Worm (Caenorhabditis elegans) whole organism, dauer: ENCODE measurements around the gene chtb-3.

Source experiments
- unc-62 ChIP-seq: sonication (generic microtip); optimal IDR thresholded peaks from 2 replicates; lab custom pipeline; 2017; ENCODE audit warnings: missing biosample characterization, missing genetic modification reagents, missing genetic modification characterization

chtb-3 gene

ce11 chrX:6331409-6331808 is 12.0 kb upstream of the chtb-3 start, which contains the start of gene col-170:
Gene col-170 (plus strand): TSS chrX:6331709.
- TF ChIP-seq unc-62, result no peak

- TF ChIP-seq unc-62, result no peak
Observed at ce11 chrX:6328860-6329259, 9.4 kb upstream of the chtb-3 start, which contains the start of gene col-169. Gene col-169 (plus strand): TSS chrX:6329160.

DNA sequence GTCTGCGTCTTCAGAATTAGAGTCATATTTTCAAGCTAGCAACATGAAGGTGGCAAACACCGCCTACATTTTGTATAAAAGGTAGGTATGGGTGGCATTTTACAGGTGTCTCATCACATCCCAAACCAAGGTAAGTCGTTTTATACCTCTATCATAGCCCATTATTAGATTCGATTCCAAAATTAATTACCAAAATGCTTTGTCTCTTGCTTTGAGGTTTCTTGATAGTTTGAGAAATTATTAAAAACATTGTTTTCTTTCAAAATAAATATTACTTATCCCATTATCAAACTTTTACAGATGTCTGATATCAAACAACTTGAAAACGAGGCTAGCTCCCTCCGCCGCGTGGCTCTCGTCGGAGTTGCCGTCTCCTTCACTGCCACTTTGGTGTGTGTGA is 6.6 kb upstream of the chtb-3 start, which contains the start of gene col-168:
Gene col-168, plus strand, starts transcription at position 301 of the 400 bp plus-strand sequence.
- no peak for TF ChIP-seq unc-62

ce11 chrX:6323129-6323528 is 3.7 kb upstream of the chtb-3 start, which contains the start of gene col-167:
Gene col-167 (plus strand): TSS chrX:6323488.
- no peak for TF ChIP-seq unc-62

DNA sequence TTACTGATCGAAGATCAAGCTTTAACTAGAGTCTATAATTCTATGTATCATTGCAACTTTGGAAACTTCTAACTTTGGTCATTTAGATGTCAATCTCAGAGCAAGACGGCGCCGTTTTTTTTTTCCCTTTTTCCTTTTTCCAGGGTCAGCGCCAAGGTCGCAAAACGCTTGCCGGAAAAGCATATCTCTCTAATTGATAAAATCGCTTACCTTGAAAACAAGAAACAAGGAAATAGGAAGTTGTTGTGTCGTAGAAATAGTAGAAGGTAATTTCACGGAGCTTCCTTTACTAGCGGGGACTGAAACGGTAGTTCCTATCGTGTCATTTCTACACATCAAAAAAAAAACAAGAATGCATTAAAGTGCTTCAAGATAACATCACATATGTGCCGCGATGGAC is 1.9 kb upstream of the chtb-3 start:
- TF ChIP-seq unc-62, result no peak

DNA sequence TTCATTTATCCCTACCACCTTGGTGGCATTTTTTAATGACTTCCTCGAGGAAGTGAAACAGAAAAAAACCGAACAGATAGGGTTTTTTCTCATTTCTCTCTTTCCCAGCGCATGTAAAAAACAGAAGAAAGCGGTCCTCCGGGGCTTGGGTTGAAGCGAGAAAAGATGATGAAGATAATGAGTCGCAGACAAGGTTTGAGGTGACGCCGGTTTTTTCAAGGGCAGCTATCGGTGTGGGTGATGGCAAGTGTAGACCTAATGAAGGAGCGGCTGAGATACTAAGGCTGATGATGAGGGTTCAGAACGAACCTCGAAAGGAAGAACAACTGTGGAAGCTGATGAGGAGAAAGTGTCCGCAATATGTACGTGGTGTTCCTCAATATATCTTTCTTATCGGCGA is 1.4 kb upstream of the chtb-3 start:
- no peak for TF ChIP-seq unc-62

ce11 chrX:6318803-6319202 is 643 bp downstream of the chtb-3 start:
- no peak for TF ChIP-seq unc-62

- TF ChIP-seq unc-62, result no peak
Observed at ce11 chrX:6311391-6311790, 8.1 kb downstream of the chtb-3 start, which contains the start of gene npr-38. Gene npr-38 (plus strand): TSS chrX:6311691.

DNA sequence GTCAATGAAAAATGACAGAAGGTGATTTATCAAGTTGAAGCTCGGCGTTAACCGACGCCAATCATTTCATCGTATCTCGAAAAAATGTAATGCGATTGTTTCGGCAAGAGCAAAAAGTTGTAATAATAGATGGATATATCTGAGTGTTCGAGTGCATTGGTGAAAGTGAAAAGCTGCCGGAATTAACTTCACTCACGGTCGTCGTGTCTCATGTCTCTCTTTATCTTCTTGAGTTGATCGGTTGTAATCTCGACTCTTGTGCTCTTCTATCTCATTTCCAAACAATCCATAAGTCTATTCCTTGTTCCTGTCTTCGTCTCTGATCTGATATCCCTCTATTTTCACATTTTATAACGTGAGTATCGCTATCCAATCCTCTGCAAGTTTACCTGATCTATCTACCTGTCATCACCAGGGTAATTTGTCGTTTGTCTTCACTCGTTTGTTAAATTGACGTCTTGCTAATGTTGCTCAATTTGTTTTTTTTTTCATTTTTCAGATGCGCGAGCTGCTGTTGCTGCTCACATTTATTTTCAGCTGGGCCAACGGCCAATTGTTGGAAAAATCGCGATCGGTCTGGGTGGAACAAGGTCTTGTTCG is 19.7 kb downstream of the chtb-3 start, which contains the start of gene cest-16:
Gene cest-16, plus strand, starts transcription at position 302 of the 600 bp plus-strand sequence.
- TF ChIP-seq unc-62, result no peak

ce11 chrX:6296402-6296844 is 23.0 kb downstream of the chtb-3 start:
- peak; percentile 59 for TF ChIP-seq unc-62

ce11 chrX:6292812-6293211 is 26.6 kb downstream of the chtb-3 start, which contains the start of gene mom-1:
Gene mom-1 (plus strand): TSS chrX:6293112.
- TF ChIP-seq unc-62, result no peak

ce11 chrX:6292143-6292542 is 27.3 kb downstream of the chtb-3 start:
- TF ChIP-seq unc-62, result no peak

ce11 chrX:6291632-6292031 is 27.8 kb downstream of the chtb-3 start, which contains the start of gene lev-9:
Gene lev-9 (minus strand): TSS chrX:6291732.
- no peak for TF ChIP-seq unc-62

DNA sequence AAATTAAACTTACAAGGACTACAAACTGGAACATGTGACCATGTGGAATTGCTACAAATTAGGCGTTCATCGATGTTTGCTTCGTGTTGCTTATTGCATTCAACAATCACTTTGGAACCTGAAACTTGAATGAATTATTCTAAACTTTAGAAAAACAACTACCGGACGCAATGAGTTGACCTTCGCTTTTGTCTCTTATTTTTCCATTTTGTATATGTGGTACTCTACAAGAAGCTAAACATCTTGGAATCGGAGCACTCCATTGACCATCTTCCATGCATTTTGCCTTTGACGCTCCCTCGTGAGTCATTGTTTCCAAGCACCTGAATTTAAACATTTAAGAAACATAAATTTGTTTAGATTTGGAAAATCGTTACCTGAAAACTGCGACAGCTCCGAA is 30.4 kb downstream of the chtb-3 start:
- TF ChIP-seq unc-62, result no peak

- no peak for TF ChIP-seq unc-62
Observed at ce11 chrX:6286154-6286553, 33.3 kb downstream of the chtb-3 start.

DNA sequence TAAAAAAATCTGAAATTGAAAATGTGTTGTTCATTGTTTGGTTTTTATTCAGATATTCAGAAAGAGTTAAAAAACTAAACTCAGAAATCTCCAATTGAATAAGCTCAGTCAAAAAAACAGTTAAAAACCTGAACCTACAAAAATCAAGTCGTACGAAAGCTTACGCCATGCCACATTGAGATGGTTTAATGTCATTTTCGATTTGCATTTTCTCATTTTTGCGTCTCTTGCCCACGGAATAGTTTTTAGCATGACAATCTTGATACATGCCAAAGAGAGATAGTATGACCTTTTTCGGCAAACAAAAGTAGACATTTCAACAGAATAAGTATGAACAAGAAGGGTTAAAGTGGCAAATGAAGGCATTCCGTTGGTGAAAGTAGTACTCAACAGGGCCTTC is 38.4 kb downstream of the chtb-3 start:
- no peak for TF ChIP-seq unc-62

- TF ChIP-seq unc-62, result no peak
Observed at ce11 chrX:6279625-6280024, 39.8 kb downstream of the chtb-3 start, which contains the start of gene col-166. Gene col-166 (plus strand): TSS chrX:6280016.

DNA sequence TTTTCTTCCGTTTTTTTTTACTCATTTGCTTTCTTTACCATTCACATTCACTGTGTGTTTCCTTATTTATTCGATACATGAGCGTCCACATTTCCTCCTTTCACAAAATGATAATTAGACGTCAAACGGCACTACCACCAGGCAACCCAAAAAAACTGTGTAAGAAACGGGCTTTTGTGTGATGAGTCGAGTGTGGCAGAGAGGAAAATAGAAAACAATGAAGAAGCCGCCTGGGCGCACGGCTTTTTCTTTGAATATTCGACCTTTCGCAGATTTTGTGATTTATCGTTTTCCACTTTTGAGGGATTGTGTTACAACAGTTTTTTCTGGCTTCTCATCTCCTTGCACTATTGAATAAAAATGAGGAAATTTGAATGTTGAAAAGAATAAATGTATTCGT is 41.1 kb downstream of the chtb-3 start:
- no peak for TF ChIP-seq unc-62
